Worm (Caenorhabditis elegans) whole organism, mixed stage, embryonic: ENCODE measurements around the gene xbx-5.
"Not testable (repeated sequence)": the region's sequence is repeated elsewhere in the genome, so short reads cannot be mapped to it uniquely, and the experiment has no call there.

Experiments used
- M03D4.4 ChIP-seq: sonication (generic microtip); optimal IDR thresholded peaks from 2 replicates; lab custom pipeline; 2017; ENCODE audit warnings: mild to moderate bottlenecking, missing genetic modification characterization, missing compliant biosample characterization
- ceh-39 ChIP-seq: fragments of 150-350 bp; optimal IDR thresholded peaks from 2 replicates; lab custom pipeline; 2014; ENCODE audit warnings: missing biosample characterization, missing genetic modification characterization
- ceh-43 ChIP-seq: fragments of 200-800 bp; sonication (Bioruptor generic); optimal IDR thresholded peaks from 2 replicates; lab custom pipeline; 2018; ENCODE audit warnings: mild to moderate bottlenecking, missing genetic modification characterization, moderate library complexity, missing compliant biosample characterization
- ces-1 ChIP-seq: fragments of 150-350 bp; optimal IDR thresholded peaks from 2 replicates; lab custom pipeline; 2014; ENCODE audit warnings: missing biosample characterization, missing genetic modification reagents, missing genetic modification characterization
- cnd-1 ChIP-seq: fragments of 200-800 bp; sonication (Bioruptor generic); optimal IDR thresholded peaks from 2 replicates; lab custom pipeline; 2018; ENCODE audit warnings: mild to moderate bottlenecking, missing genetic modification characterization, missing compliant biosample characterization
- drap-1 ChIP-seq: fragments of 200-800 bp; sonication (Bioruptor generic); optimal IDR thresholded peaks from 3 replicates; lab custom pipeline; 2018; ENCODE audit warnings: mild to moderate bottlenecking, missing genetic modification characterization, missing compliant biosample characterization
- elt-1 ChIP-seq: sonication (generic microtip); optimal IDR thresholded peaks from 2 replicates; lab custom pipeline; 2017; ENCODE audit warnings: missing genetic modification characterization, mild to moderate bottlenecking, missing compliant biosample characterization, antibody characterized with exemption, moderate library complexity, borderline replicate concordance; ENCODE audit not compliant: insufficient read depth
- elt-3 ChIP-seq: fragments of 150-350 bp; optimal IDR thresholded peaks from 2 replicates; lab custom pipeline; 2014; ENCODE audit warnings: missing biosample characterization, missing genetic modification characterization
- flh-1 ChIP-seq: fragments of 200-800 bp; sonication (Bioruptor generic); optimal IDR thresholded peaks from 2 replicates; lab custom pipeline; 2018; ENCODE audit warnings: mild to moderate bottlenecking, missing genetic modification characterization, moderate library complexity, missing compliant biosample characterization
- ham-2 ChIP-seq: fragments of 200-800 bp; sonication (Bioruptor generic); optimal IDR thresholded peaks from 2 replicates; lab custom pipeline; 2018; ENCODE audit warnings: mild to moderate bottlenecking, missing genetic modification characterization, missing compliant biosample characterization
- hlh-1 ChIP-seq: fragments of 150-350 bp; optimal IDR thresholded peaks from 2 replicates; lab custom pipeline; 2014; ENCODE audit warnings: missing biosample characterization, missing genetic modification reagents, missing genetic modification characterization
- lin-13 ChIP-seq: fragments of 150-350 bp; optimal IDR thresholded peaks from 2 replicates; lab custom pipeline; 2014; ENCODE audit warnings: missing biosample characterization, missing genetic modification characterization
- lin-32 ChIP-seq: fragments of 200-800 bp; sonication (Bioruptor generic); optimal IDR thresholded peaks from 2 replicates; lab custom pipeline; 2018; ENCODE audit warnings: mild to moderate bottlenecking, missing genetic modification characterization, missing compliant biosample characterization
- lsy-2 ChIP-seq: fragments of 150-350 bp; optimal IDR thresholded peaks from 2 replicates; lab custom pipeline; 2014; ENCODE audit warnings: missing biosample characterization, missing genetic modification characterization
- mab-5 ChIP-seq: fragments of 150-350 bp; optimal IDR thresholded peaks from 2 replicates; lab custom pipeline; 2014; ENCODE audit warnings: missing biosample characterization, missing genetic modification characterization
- mep-1 ChIP-seq: fragments of 150-350 bp; optimal IDR thresholded peaks from 2 replicates; lab custom pipeline; 2017; ENCODE audit warnings: missing biosample characterization, missing genetic modification reagents, missing genetic modification characterization, inconsistent platforms
- mls-2 ChIP-seq: sonication (generic microtip); optimal IDR thresholded peaks from 2 replicates; lab custom pipeline; 2016; ENCODE audit warnings: mild to moderate bottlenecking, missing genetic modification characterization, moderate library complexity, missing compliant biosample characterization
- nhr-12 ChIP-seq: fragments of 150-350 bp; optimal IDR thresholded peaks from 2 replicates; lab custom pipeline; 2014; ENCODE audit warnings: missing biosample characterization, missing genetic modification characterization
- nhr-2 ChIP-seq: fragments of 150-350 bp; optimal IDR thresholded peaks from 2 replicates; lab custom pipeline; 2014; ENCODE audit warnings: missing biosample characterization, missing genetic modification characterization
- nhr-237 ChIP-seq: fragments of 150-350 bp; optimal IDR thresholded peaks from 2 replicates; lab custom pipeline; 2014; ENCODE audit warnings: missing biosample characterization, missing genetic modification characterization
- nhr-28 ChIP-seq: fragments of 150-350 bp; optimal IDR thresholded peaks from 2 replicates; lab custom pipeline; 2014; ENCODE audit warnings: missing biosample characterization, missing genetic modification characterization
- nhr-76 ChIP-seq: sonication (generic microtip); optimal IDR thresholded peaks from 2 replicates; lab custom pipeline; 2017; ENCODE audit warnings: missing biosample characterization, missing genetic modification characterization
- pha-4 ChIP-seq: fragments of 150-350 bp; optimal IDR thresholded peaks from 2 replicates; lab custom pipeline; 2018; ENCODE audit warnings: missing biosample characterization, missing genetic modification reagents, missing genetic modification characterization
- sem-2 ChIP-seq: fragments of 200-800 bp; sonication (Bioruptor generic); optimal IDR thresholded peaks from 2 replicates; lab custom pipeline; 2018; ENCODE audit warnings: mild to moderate bottlenecking, missing genetic modification characterization, missing compliant biosample characterization
- snpc-4 ChIP-seq: fragments of 150-350 bp; optimal IDR thresholded peaks from 2 replicates; lab custom pipeline; 2014; ENCODE audit warnings: missing biosample characterization, missing genetic modification characterization
- sptf-1 ChIP-seq: sonication (generic microtip); optimal IDR thresholded peaks from 2 replicates; lab custom pipeline; 2017; ENCODE audit warnings: mild to moderate bottlenecking, missing genetic modification characterization, moderate library complexity, missing compliant biosample characterization
- tbx-8 ChIP-seq: fragments of 200-800 bp; sonication (Bioruptor generic); optimal IDR thresholded peaks from 2 replicates; lab custom pipeline; 2018; ENCODE audit warnings: mild to moderate bottlenecking, missing genetic modification characterization, moderate library complexity, missing compliant biosample characterization
- unc-120 ChIP-seq: sonication (generic microtip); optimal IDR thresholded peaks from 2 replicates; lab custom pipeline; 2017; ENCODE audit warnings: missing genetic modification characterization, missing compliant biosample characterization; ENCODE audit not compliant: poor library complexity, severe bottlenecking
- unc-39 ChIP-seq: fragments of 150-350 bp; optimal IDR thresholded peaks from 2 replicates; lab custom pipeline; 2014; ENCODE audit warnings: missing biosample characterization, missing genetic modification characterization
- unc-62 ChIP-seq: fragments of 150-350 bp; optimal IDR thresholded peaks from 2 replicates; lab custom pipeline; 2014; ENCODE audit warnings: missing biosample characterization, missing genetic modification reagents, missing genetic modification characterization
- zip-8 ChIP-seq: fragments of 150-350 bp; optimal IDR thresholded peaks from 2 replicates; lab custom pipeline; 2014; ENCODE audit warnings: missing biosample characterization, missing genetic modification characterization
- ztf-11 ChIP-seq: fragments of 150-350 bp; optimal IDR thresholded peaks from 2 replicates; lab custom pipeline; 2014; ENCODE audit warnings: missing biosample characterization, missing genetic modification characterization

Gene xbx-5

DNA sequence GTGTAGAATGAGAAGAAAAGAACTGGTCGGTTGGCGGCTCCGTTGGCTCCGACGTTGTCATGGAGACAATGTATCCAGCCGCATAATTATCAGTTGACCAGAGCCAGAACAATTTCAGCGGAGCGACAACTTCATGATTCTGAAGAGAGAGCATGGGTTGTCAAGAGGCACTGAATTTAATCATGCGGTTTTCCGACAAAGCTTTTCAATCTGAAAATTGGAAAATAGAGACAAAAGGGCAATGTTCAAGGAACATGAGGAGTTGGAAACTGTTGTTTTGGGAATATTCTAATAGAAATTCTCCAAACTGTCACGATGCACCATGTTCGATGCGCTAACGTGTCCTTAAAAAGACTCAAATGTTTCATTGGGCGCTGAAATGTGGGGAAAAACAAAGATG lies at the start of gene xbx-5:
TSS of gene xbx-5 (minus strand) at position 56 of the 400 bp plus-strand sequence.
- TF ChIP-seq ceh-43 (GFP tag; lab: Kevin White, UChicago) (no peak), cnd-1 (tag; lab: Kevin White, UChicago) (no peak), unc-39 (tag; lab: Kevin White, UChicago) (no peak), sem-2 (GFP tag; lab: Kevin White, UChicago) (no peak), nhr-28 (tag; lab: Kevin White, UChicago) (no peak), lin-13 (tag; lab: Kevin White, UChicago) (no peak), nhr-76 (no peak), ztf-11 (tag; lab: Kevin White, UChicago) (no peak), snpc-4 (tag; lab: Kevin White, UChicago) (no peak), M03D4.4 (tag; lab: Kevin White, UChicago) (no peak), nhr-237 (tag; lab: Kevin White, UChicago) (no peak), ham-2 (no peak), sptf-1 (tag; lab: Kevin White, UChicago) (no peak), ces-1 (GFP tag; lab: Kevin White, UChicago) (no peak), lin-32 (GFP tag; lab: Kevin White, UChicago) (no peak), flh-1 (GFP tag; lab: Kevin White, UChicago) (no peak), ceh-39 (tag; lab: Kevin White, UChicago) (no peak), tbx-8 (GFP tag; lab: Kevin White, UChicago) (no peak), elt-1 (no peak)
- TF ChIP-seq, all 35 proteins: peak for 0

DNA sequence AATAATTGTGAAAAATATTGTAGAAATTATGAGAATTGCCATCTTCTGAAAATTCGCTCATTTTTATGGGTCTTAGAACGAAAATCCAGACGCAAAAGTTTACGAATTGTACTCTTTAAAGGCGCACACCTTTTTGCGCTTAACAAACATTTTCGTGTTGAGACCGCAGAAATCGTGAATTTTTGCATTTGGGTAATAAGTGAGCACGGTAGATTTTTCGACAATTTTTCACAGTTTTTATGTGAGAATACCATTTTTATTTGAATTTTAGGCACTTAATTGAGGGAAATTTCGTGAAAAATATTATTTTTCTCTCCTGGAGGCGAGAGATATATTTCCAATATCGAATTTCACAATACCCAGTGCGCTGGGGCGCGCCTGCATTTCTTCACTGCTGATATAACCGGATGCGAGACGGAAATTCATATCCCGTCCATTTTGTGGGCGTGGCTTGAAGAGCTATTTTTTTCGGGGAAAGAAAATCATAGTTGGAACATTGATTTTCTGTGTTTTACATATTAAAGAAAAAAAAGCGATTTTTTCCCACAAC lies 47.8 kb upstream of the xbx-5 start, which contains the start of gene cyp-25A4:
TSS of gene cyp-25A4 (minus strand) at position 51 of the 550 bp plus-strand sequence.
- TF ChIP-seq mep-1 (tag; lab: Kevin White, UChicago); flh-1 (GFP tag; lab: Kevin White, UChicago); unc-120 (tag; lab: Kevin White, UChicago): not testable (repeated sequence)

DNA sequence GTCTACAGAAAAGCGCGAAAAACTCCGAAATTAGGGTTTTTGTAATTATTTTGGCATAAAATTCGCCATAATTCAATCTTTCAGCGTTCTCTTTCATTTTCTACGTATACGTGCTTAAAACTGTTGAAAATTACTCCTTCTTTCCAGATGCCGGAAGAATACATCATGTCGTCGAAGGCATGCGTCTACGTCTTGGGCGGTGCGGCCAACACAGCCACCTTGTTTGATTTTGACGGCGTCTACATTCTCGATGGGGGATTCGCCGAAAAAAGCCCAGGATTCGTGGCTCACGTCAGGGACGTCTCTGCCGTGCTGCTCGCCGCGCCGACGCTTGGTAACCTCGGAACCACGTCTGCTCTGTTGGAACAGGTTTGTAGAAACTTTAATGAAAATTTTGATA lies 40.5 kb upstream of the xbx-5 start, which contains the start of gene maph-1.3:
TSS of gene maph-1.3 (plus strand) at position 148 of the 400 bp plus-strand sequence.
- TF ChIP-seq drap-1 (GFP tag; lab: Kevin White, UChicago); unc-62 (GFP tag; lab: Kevin White, UChicago); snpc-4 (tag; lab: Kevin White, UChicago): not testable (repeated sequence)

DNA sequence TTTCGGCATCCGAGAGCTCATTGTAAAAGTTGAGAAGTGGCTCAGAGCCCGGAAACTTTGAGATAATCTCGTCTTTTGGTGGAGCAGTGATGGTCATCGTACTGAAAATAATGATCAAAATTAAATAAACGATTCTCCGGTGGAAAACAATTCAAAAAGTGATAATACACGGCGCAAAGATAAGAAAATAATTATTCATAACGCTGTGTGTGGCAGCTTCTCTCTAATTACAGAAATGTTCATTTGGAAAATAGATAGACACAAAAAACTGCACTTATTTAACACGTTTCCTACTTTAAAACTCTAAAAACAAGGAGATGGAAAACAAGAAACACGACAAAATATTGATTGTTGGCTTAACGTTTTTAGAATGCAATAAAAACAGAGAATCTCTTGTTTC lies 39.2 kb upstream of the xbx-5 start, which contains the start of gene C36A4.4:
TSS of gene C36A4.4 (minus strand) at position 101 of the 400 bp plus-strand sequence.
- TF ChIP-seq nhr-12 (tag; lab: Kevin White, UChicago); nhr-76; unc-39 (tag; lab: Kevin White, UChicago): not testable (repeated sequence)

DNA sequence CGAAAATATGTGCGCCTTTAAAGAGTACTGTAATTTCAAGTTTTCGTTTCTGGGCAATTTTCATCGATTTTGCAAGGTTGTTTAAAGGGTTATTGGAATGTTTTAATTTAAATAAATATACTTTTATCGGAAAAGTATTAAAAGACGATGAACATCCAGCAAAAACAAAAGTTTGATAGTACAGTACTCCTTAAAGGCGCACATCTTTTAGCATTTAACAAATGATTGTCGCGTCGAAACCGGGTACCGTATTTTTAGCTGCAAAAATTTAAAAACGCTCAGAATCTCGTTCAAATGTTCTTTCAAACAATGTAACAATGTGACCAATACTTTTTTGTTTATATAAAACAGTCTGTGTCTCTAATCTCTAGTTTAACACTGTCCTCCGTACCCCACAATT lies 36.0 kb upstream of the xbx-5 start, which contains the start of gene C36A4.11:
TSS of gene C36A4.11 (plus strand) at position 301 of the 400 bp plus-strand sequence.
- not testable (repeated sequence) for TF ChIP-seq sem-2 (GFP tag; lab: Kevin White, UChicago); hlh-1 (tag; lab: Kevin White, UChicago); nhr-2 (tag; lab: Kevin White, UChicago)

DNA sequence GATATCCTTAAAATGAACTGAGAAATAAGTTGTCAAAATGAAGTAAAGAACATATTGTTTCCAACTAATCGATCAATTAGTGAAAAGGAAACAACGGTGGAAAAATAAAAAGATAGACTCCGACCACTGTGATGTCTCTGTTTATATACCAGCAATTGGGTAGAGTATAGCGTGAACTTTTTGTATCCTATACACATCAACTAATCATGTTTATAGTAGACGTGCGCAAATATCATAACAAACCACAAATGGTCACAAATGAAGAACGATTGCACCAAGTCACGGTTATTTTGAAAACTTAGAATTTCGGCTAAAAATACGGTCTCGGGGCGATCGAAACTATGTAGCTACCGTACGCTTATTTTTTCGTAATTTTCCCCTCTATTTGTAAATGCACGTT lies 35.4 kb upstream of the xbx-5 start, which contains the start of gene cyp-25A3:
TSS of gene cyp-25A3 (minus strand) at position 101 of the 400 bp plus-strand sequence.
- TF ChIP-seq elt-3 (no peak), hlh-1 (tag; lab: Kevin White, UChicago) (no peak), lsy-2 (tag; lab: Kevin White, UChicago) (no peak), ceh-39 (tag; lab: Kevin White, UChicago) (no peak), sptf-1 (tag; lab: Kevin White, UChicago) (no peak), tbx-8 (GFP tag; lab: Kevin White, UChicago) (no peak), unc-39 (tag; lab: Kevin White, UChicago) (no peak), zip-8 (tag; lab: Kevin White, UChicago) (no peak), ces-1 (GFP tag; lab: Kevin White, UChicago) (no peak), mep-1 (tag; lab: Kevin White, UChicago) (no peak), ham-2 (no peak), flh-1 (GFP tag; lab: Kevin White, UChicago) (no peak), snpc-4 (tag; lab: Kevin White, UChicago) (no peak), M03D4.4 (tag; lab: Kevin White, UChicago) (no peak), mls-2 (tag; lab: Kevin White, UChicago) (no peak), nhr-237 (tag; lab: Kevin White, UChicago) (no peak), ztf-11 (tag; lab: Kevin White, UChicago) (no peak), mab-5 (tag; lab: Kevin White, UChicago) (no peak), pha-4 (tag; lab: Kevin White, UChicago) (no peak), lin-13 (tag; lab: Kevin White, UChicago) (no peak)
- TF ChIP-seq, all 35 proteins: peak for 0
